Fruit fly (Drosophila melanogaster) whole organism, embryonic: ENCODE results near the gene CG5938.

Experiments used
- CG12942 ChIP-seq: fragments of 200-800 bp; sonication (Bioruptor generic); optimal IDR thresholded peaks from 3 replicates; lab custom pipeline; 2016; ENCODE audit warnings: missing biosample characterization, missing genetic modification characterization
- CG18262 ChIP-seq: fragments of 200-800 bp; optimal IDR thresholded peaks from 3 replicates; lab custom pipeline; 2019; ENCODE audit warnings: missing biosample characterization, mild to moderate bottlenecking, missing genetic modification characterization, moderate library complexity
- CG2202 ChIP-seq: fragments of 200-800 bp; sonication (Bioruptor generic); optimal IDR thresholded peaks from 2 replicates; lab custom pipeline; 2018; ENCODE audit warnings: missing biosample characterization, mild to moderate bottlenecking, missing genetic modification characterization
- CG31224 ChIP-seq: fragments of 200-800 bp; sonication (Bioruptor generic); IDR thresholded peaks from 2 replicates; pipeline ENCODE4 v1.3.6; 2022; ENCODE audit warnings: missing biosample characterization, missing genetic modification characterization
- Dbx ChIP-seq: fragments of 200-800 bp; sonication (Bioruptor generic); IDR thresholded peaks from 3 replicates; pipeline ENCODE4 v1.3.6; 2022; ENCODE audit warnings: missing biosample characterization, missing genetic modification characterization
- ERR ChIP-seq: fragments of 200-800 bp; sonication (Bioruptor generic); optimal IDR thresholded peaks from 2 replicates; lab custom pipeline; 2016; ENCODE audit warnings: missing biosample characterization, missing genetic modification characterization
- HLHmδ ChIP-seq: fragments of 200-800 bp; sonication (Bioruptor generic); optimal IDR thresholded peaks from 2 replicates; lab custom pipeline; 2018; ENCODE audit warnings: missing biosample characterization, mild to moderate bottlenecking, missing genetic modification characterization, moderate library complexity
- Hr78 ChIP-seq, 2 experiments: fragments of 200-800 bp in 1 of 2; fragments of >200 bp in 1 of 2; sonication (Bioruptor generic) in 1 of 2; optimal IDR thresholded peaks; 2 replicates each; lab custom pipeline; 2017 to 2019; ENCODE audit warnings: missing biosample characterization in 2 of 2, missing genetic modification characterization in 2 of 2, mild to moderate bottlenecking in 1 of 2, moderate library complexity in 1 of 2
- chif ChIP-seq, 2 experiments: fragments of 200-800 bp; sonication (Bioruptor generic); optimal IDR thresholded peaks; 3 replicates each; lab custom pipeline; 2016; ENCODE audit warnings: missing biosample characterization in 2 of 2, missing genetic modification characterization in 2 of 2
- fd64A ChIP-seq: fragments of 200-800 bp; sonication (Bioruptor generic); optimal IDR thresholded peaks from 3 replicates; lab custom pipeline; 2018; ENCODE audit warnings: missing biosample characterization, mild to moderate bottlenecking, missing genetic modification characterization
- sisA ChIP-seq: fragments of 200-800 bp; sonication (Bioruptor generic); IDR thresholded peaks from 2 replicates; pipeline ENCODE4 v1.3.6; 2022; ENCODE audit warnings: missing biosample characterization, missing genetic modification characterization
- toy ChIP-seq: fragments of 200-800 bp; sonication (Bioruptor generic); IDR thresholded peaks from 2 replicates; pipeline ENCODE4 v1.3.6; 2022; ENCODE audit warnings: missing biosample characterization, missing genetic modification characterization

DNA sequence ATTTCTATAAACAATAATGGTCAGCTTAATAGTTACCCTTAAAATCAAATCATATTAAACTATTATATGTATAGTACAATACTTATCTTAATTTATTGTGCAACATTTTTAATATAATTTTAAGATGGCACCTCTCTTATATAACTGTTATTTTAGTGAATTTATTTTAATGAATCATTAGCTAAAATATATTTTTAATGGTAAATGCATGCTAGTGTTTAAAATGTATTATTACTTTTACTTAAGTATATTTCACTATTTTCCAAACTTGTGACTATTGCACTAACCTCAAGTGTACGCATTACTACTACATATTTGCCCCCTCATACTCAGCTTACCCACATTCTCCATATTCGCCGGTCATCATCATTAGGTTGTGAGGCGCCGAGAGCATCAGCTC, 28.3 kb upstream of the CG5938 start:
- TF ChIP-seq CG2202 (tag; lab: Kevin White, UChicago) (peak; percentile 72), CG18262 (tag; lab: Kevin White, UChicago) (peak; percentile 95), HLHmδ (GFP tag; lab: Kevin White, UChicago) (no peak), ERR (GFP tag; lab: Kevin White, UChicago) (no peak), CG12942 (GFP tag; lab: Kevin White, UChicago) (peak; percentile 46), toy (no peak), sisA (GFP tag; lab: Robert Waterston, UW) (peak; percentile 40; the same call in 1 of the 2 replicates), Hr78 (GFP tag; optimal IDR thresholded peaks at IDR 0.05; lab: Kevin White, UChicago) (peak in 1 of 2 experiments; percentile 81), Dbx (GFP tag; lab: Robert Waterston, UW) (0 out of 3 replicates have a peak, but pooled peaks have one; percentile 37), CG31224 (GFP tag; lab: Robert Waterston, UW) (no peak), fd64A (GFP tag; lab: Kevin White, UChicago) (no peak), chif (GFP tag; optimal IDR thresholded peaks at IDR 0.05; lab: Kevin White, UChicago) (peak in 1 of 2 experiments; percentile 14)
